Worm (Caenorhabditis elegans): Measurements from ENCODE around the gene B0547.2.

- TF ChIP-seq him-1 (tag; optimal IDR thresholded peaks at IDR 0.05) (no peak), W03F9.2 (tag; optimal IDR thresholded peaks at IDR 0.05) (no peak), dao-5 (tag; optimal IDR thresholded peaks at IDR 0.05) (no peak)
Measured at ce11 chrIV:5653649-5654048, 7.8 kb downstream of the B0547.2 start, which contains the start of gene clec-178.
